Fruit fly (Drosophila melanogaster): Measurements from ENCODE around the gene Ge-1.

Gene Ge-1

dm6 chr2L:11082025-11082424 is 18.7 kb downstream of the Ge-1 start:
- no peak for TF ChIP-seq noc (tag; optimal IDR thresholded peaks at IDR 0.05)

- no peak for TF ChIP-seq noc (tag; optimal IDR thresholded peaks at IDR 0.05)
Observed at dm6 chr2L:11081337-11081736, 19.4 kb downstream of the Ge-1 start, which contains the start of gene AstC. Gene AstC (minus strand): TSS chr2L:11081399.

- TF ChIP-seq noc (tag; optimal IDR thresholded peaks at IDR 0.05): no peak
Observed at dm6 chr2L:11075114-11075513, 25.6 kb downstream of the Ge-1 start, which contains the start of gene CG43725. Gene CG43725 (plus strand): TSS chr2L:11075513.

- no peak for TF ChIP-seq noc (tag; optimal IDR thresholded peaks at IDR 0.05)
Observed at dm6 chr2L:11073947-11074346, 26.7 kb downstream of the Ge-1 start.

dm6 chr2L:11072880-11073279 is 27.8 kb downstream of the Ge-1 start:
- no peak for TF ChIP-seq noc (tag; optimal IDR thresholded peaks at IDR 0.05)

- TF ChIP-seq noc (tag; optimal IDR thresholded peaks at IDR 0.05): no peak
Observed at dm6 chr2L:11072250-11072649, 28.4 kb downstream of the Ge-1 start.

- no peak for TF ChIP-seq noc (tag; optimal IDR thresholded peaks at IDR 0.05)
Observed at dm6 chr2L:11070862-11071261, 29.8 kb downstream of the Ge-1 start, which contains the start of gene CG14915. Gene CG14915 (plus strand): TSS chr2L:11071027.

- TF ChIP-seq noc (tag; optimal IDR thresholded peaks at IDR 0.05): no peak
Observed at dm6 chr2L:11069475-11069874, 31.2 kb downstream of the Ge-1 start.

- TF ChIP-seq noc (tag; optimal IDR thresholded peaks at IDR 0.05): no peak
Observed at dm6 chr2L:11068907-11069306, 31.8 kb downstream of the Ge-1 start.

dm6 chr2L:11068441-11068840 is 32.2 kb downstream of the Ge-1 start:
- no peak for TF ChIP-seq noc (tag; optimal IDR thresholded peaks at IDR 0.05)

dm6 chr2L:11067970-11068369 is 32.7 kb downstream of the Ge-1 start:
- TF ChIP-seq noc (tag; optimal IDR thresholded peaks at IDR 0.05): no peak

dm6 chr2L:11066887-11067459 is 33.7 kb downstream of the Ge-1 start, which contains the start of gene Samuel:
Gene Samuel (minus strand): TSS chr2L:11066998.
- no peak for TF ChIP-seq noc (tag; optimal IDR thresholded peaks at IDR 0.05)

dm6 chr2L:11065932-11066823 is 34.5 kb downstream of the Ge-1 start:
- TF ChIP-seq noc (tag; optimal IDR thresholded peaks at IDR 0.05): peak; percentile 73

- TF ChIP-seq noc (tag; optimal IDR thresholded peaks at IDR 0.05): peak; percentile 92
Observed at dm6 chr2L:11065106-11065878, 35.4 kb downstream of the Ge-1 start.

- no peak for TF ChIP-seq noc (tag; optimal IDR thresholded peaks at IDR 0.05)
Observed at dm6 chr2L:11061155-11061554, 39.5 kb downstream of the Ge-1 start.

- TF ChIP-seq noc (tag; optimal IDR thresholded peaks at IDR 0.05): no peak
Observed at dm6 chr2L:11059206-11059605, 41.5 kb downstream of the Ge-1 start.

Measured in whole organism, larva.